Worm (Caenorhabditis elegans) whole organism, L4 larva: ENCODE measurements around the gene zig-11.
A peak's percentile ranks its signal among the peaks of the same experiment; 100 is the strongest.

Experiments
- mdl-1 ChIP-seq, 2 experiments: fragments of 150-350 bp in 1 of 2; sonication (generic microtip) in 1 of 2; optimal IDR thresholded peaks; 2 replicates each; lab custom pipeline; 2014 to 2017; ENCODE audit warnings: missing biosample characterization in 2 of 2, missing genetic modification characterization in 2 of 2
- nhr-6 ChIP-seq: fragments of 150-350 bp; optimal IDR thresholded peaks from 2 replicates; lab custom pipeline; 2014; ENCODE audit warnings: missing biosample characterization, missing genetic modification characterization
- unc-39 ChIP-seq: sonication (generic microtip); optimal IDR thresholded peaks from 2 replicates; lab custom pipeline; 2017; ENCODE audit warnings: missing biosample characterization, missing genetic modification characterization
- unc-62 ChIP-seq, 3 experiments: fragments of 150-350 bp in 1 of 3; sonication (generic microtip); optimal IDR thresholded peaks in 2 of 3; peaks in 1 of 3; 1 replicate in 1 of 3; 2 replicates in 2 of 3; lab custom pipeline; 2014 to 2017; ENCODE audit warnings: missing biosample characterization in 3 of 3, missing genetic modification characterization in 3 of 3, missing genetic modification reagents in 3 of 3, missing genotype in 1 of 3

DNA sequence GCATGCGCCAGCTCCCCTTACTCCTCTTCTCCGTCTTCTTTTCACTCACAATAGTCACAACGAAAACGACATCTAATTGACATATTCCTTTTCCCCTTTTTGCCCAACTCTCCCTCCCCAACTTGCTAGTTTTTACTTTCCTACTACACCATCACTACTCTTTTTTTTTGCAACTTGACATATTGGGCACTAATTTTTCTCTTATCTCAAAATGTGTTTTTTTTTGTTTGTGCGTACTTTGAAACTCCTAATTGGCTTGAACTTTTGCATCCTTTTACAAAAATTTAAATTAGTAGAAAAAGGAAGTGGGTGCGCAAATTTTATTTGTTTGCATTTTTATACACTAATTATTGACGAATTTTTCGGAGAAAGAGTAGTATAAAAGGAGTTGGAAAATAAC lies 42.8 kb upstream of the zig-11 start:
- TF ChIP-seq unc-62 (GFP tag; optimal IDR thresholded peaks at IDR 0.05 in 1 of 2; lab: Kevin White, UChicago) (peak in 1 of 2 experiments; percentile 26), unc-62 (tag; optimal IDR thresholded peaks at IDR 0.05; lab: Kevin White, UChicago) (no peak), mdl-1 (tag; optimal IDR thresholded peaks at IDR 0.05; lab: Kevin White, UChicago) (no peak), unc-39 (tag; lab: Kevin White, UChicago) (no peak), nhr-6 (no peak)
